Worm (Caenorhabditis elegans): ENCODE results near the gene bbs-4.

Gene bbs-4

DNA sequence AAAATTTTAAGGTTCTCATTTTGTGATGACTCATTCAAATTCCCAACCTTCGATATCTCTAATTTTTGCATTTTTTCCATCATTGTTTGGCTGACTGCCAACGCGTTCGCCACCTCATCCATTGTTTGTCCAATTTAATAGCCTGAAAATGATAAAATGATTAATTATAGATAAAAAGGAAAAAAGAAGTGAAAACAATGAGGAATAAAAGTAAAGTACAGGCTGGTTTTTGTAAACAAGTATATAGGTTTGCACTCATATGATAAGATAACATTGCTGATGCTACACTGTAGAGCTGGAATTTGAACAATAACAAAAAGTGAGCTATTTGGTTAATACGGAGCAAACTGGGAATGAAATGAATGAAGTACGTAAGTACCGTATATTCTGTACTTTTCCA, 29.8 kb downstream of the bbs-4 start, which contains the start of gene C48B4.3:
Gene C48B4.3, minus strand, starts transcription at position 149 of the 400 bp plus-strand sequence.
- TF ChIP-seq F44E2.7 (GFP tag; IDR thresholded peaks at IDR 0.05) (no peak), nhr-77 (tag; optimal IDR thresholded peaks at IDR 0.05) (peak; percentile 21), ceh-82 (tag; optimal IDR thresholded peaks at IDR 0.05) (no peak), php-3 (GFP tag; IDR thresholded peaks at IDR 0.05) (peak; percentile 74), spr-1 (tag; optimal IDR thresholded peaks at IDR 0.05) (no peak), nhr-28 (tag; optimal IDR thresholded peaks at IDR 0.05) (peak; percentile 29), dve-1 (tag; optimal IDR thresholded peaks at IDR 0.05; ENCODE audit: insufficient read depth) (peak; percentile 75), mes-2 (tag; optimal IDR thresholded peaks at IDR 0.05; ENCODE audit: poor library complexity, severe bottlenecking) (no peak), hlh-11 (tag; optimal IDR thresholded peaks at IDR 0.05) (peak; percentile 14), F26F4.8 (GFP tag; conservative IDR thresholded peaks at IDR 0.05) (no peak), daf-16 (GFP tag; optimal IDR thresholded peaks at IDR 0.05) (no peak), daf-16 (tag; optimal IDR thresholded peaks at IDR 0.05) (peak; percentile 99), pqm-1 (tag; optimal IDR thresholded peaks at IDR 0.05) (peak; percentile 4)

DNA sequence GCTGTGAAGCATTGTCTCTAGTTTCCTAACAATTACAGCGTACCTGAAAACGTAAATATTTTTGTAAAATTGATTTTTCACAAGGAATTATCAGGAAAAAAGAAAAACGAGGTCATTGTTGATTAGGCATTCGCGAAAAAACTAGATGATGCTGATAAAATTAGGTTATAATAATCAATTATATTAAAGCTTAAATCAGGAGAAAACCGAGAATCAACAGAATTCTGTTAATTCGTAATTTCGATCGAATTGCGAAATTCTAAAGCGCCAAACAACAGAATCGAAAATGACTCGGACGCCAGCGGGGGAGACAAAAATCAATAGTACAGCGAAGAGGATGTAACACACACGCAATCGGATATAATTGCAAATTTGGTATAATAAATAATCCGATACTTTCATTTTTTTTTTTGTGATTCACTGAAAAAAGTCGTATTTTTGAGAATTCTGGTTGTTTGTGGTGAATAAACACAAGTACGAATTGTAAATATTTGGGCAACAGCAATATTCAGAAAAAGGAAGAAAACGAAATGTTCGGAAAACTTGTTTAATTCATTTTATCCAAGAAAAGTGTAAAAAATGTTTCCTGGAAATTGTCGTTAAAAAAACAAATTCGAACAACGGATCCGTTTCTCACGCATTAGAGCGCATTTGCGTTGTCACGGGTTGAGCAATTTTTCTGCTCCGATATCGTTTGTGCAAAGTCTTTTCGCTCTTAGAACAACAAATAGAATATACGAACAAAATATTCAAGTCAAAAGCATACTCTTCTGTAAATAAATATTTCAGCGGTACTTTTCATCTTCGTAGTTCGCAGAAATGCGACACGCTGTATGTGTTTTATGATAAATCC, 31.7 kb downstream of the bbs-4 start, which contains the start of gene ced-7:
Gene ced-7, minus strand, starts transcription at position 51 of the 853 bp plus-strand sequence.
- TF ChIP-seq dpl-1 (GFP tag; optimal IDR thresholded peaks at IDR 0.05) = no peak
- peak; percentile 49 for TF ChIP-seq lin-38 (GFP tag; IDR thresholded peaks at IDR 0.05)
- TF ChIP-seq unc-62 (GFP tag; optimal IDR thresholded peaks at IDR 0.05 in 1 of 2) = peak in 1 of 2 experiments; percentile 45
- no peak for TF ChIP-seq unc-62 (tag; optimal IDR thresholded peaks at IDR 0.05)
- no peak for TF ChIP-seq fos-1 (tag; optimal IDR thresholded peaks at IDR 0.05)
- no peak for TF ChIP-seq php-3 (GFP tag; IDR thresholded peaks at IDR 0.05)
- TF ChIP-seq nhr-76 (tag; optimal IDR thresholded peaks at IDR 0.05) = no peak
- no peak for TF ChIP-seq F49E8.2 (tag; optimal IDR thresholded peaks at IDR 0.05; ENCODE audit: borderline replicate concordance)
- no peak for TF ChIP-seq D1046.2 (GFP tag; IDR thresholded peaks at IDR 0.05)
- no peak for TF ChIP-seq arid-1 (GFP tag; conservative IDR thresholded peaks at IDR 0.05)
- TF ChIP-seq daf-16 (GFP tag; optimal IDR thresholded peaks at IDR 0.05) = no peak
- TF ChIP-seq daf-16 (tag; optimal IDR thresholded peaks at IDR 0.05) = peak; percentile 77
- TF ChIP-seq madf-9 (GFP tag; conservative IDR thresholded peaks at IDR 0.05) = no peak
- no peak for TF ChIP-seq egl-27 (tag; optimal IDR thresholded peaks at IDR 0.05)
- no peak for TF ChIP-seq lin-13 (GFP tag; optimal IDR thresholded peaks at IDR 0.05)
- TF ChIP-seq snpc-4 (tag; optimal IDR thresholded peaks at IDR 0.05) = no peak
- no peak for TF ChIP-seq hif-1 (tag; optimal IDR thresholded peaks at IDR 0.05)
- TF ChIP-seq egl-43 (GFP tag; IDR thresholded peaks at IDR 0.05) = no peak
- peak; percentile 87 for TF ChIP-seq hlh-30 (tag; optimal IDR thresholded peaks at IDR 0.05; ENCODE audit: insufficient read depth)
- TF ChIP-seq lin-15B (tag; optimal IDR thresholded peaks at IDR 0.05) = no peak
- TF ChIP-seq lin-39 (tag; optimal IDR thresholded peaks at IDR 0.05) = no peak
- TF ChIP-seq lsy-2 (tag; optimal IDR thresholded peaks at IDR 0.05) = peak in 1 of 2 experiments; percentile 28

DNA sequence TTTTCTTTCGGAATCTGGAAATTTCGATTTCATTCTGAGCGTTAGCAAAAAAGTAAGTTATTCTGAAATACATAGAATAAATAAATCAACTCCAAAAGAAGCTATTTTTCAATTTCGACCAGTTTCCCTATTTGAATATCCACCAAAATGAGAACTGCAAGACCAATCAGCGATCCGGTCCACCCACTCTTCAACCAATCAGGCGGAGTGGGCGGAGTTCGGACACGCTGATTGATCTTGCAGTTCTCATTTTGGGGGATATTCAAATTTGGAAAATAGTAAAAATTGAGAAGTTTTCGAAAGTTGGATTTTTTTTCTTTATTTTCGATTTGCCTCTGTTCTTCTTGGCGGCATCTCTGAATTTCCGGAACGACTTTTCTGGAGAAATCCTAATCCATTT, 41.1 kb downstream of the bbs-4 start:
- TF ChIP-seq mes-2 (tag; optimal IDR thresholded peaks at IDR 0.05; ENCODE audit: poor library complexity, severe bottlenecking) = peak; percentile 13
- TF ChIP-seq spr-3 (GFP tag; optimal IDR thresholded peaks at IDR 0.05) = no peak
- TF ChIP-seq snpc-1.2 (GFP tag; IDR thresholded peaks at IDR 0.05) = no peak
- TF ChIP-seq dpl-1 (GFP tag; optimal IDR thresholded peaks at IDR 0.05) = peak; percentile 85
- TF ChIP-seq lir-3 (tag; optimal IDR thresholded peaks at IDR 0.05) = no peak
- TF ChIP-seq dmd-8 (GFP tag; IDR thresholded peaks at IDR 0.05) = no peak
- TF ChIP-seq tag-97 (GFP tag; IDR thresholded peaks at IDR 0.05) = no peak
- peak in 1 of 2 experiments; percentile 54 for TF ChIP-seq lsy-2 (tag; optimal IDR thresholded peaks at IDR 0.05)
- TF ChIP-seq nhr-237 (tag; optimal IDR thresholded peaks at IDR 0.05) = no peak
- TF ChIP-seq madf-5 (GFP tag; IDR thresholded peaks at IDR 0.05) = no peak
- TF ChIP-seq lin-38 (GFP tag; IDR thresholded peaks at IDR 0.05) = peak; percentile 42; the same call in 1 of the 2 replicates
- peak; percentile 21; the same call in 1 of the 2 replicates for TF ChIP-seq T26A8.4 (GFP tag; IDR thresholded peaks at IDR 0.05)

All from whole organism, L4 larva.